Fruit fly (Drosophila melanogaster): ENCODE data around the gene CG31523.

The CG31523 gene

DNA sequence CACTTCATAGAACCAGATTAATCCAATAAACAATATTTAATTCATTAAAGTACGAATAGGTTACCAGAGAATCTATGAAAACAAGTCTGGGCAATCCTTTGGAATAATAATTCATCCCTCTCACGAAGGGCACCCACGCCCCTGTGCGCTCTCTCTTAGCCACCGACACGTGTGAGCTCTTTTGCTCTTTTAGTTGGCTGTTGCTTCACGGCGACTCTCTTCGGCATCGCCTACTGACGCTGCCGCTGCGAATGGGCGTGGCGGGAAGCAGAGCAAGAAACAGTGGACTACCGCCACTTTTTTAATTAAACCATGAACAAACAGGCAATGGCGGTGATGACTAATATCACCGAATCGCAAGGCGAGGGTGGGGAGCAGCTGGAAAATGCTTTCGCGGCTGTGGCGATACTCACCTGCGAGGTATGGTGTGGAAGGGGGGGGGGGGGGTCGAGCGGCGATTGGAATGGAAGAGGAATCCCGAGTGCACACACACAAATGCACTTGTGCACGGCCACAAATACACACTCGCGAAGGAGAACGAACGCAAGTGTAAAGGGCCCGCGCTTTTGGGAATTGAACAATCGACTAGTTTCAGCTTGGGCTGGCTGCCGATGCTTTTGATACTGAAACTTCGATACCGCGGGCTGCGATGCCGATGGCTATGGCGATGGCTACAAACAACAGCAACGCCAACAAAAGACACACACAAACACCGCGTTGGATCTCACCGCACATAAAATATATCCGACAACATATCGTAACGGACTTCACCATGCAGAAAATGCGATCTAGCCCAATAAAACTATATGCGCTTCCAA, 578 bp downstream of the CG31523 start (continued):
- peak; percentile 4; the same call in 1 of the 2 replicates for TF ChIP-seq Ravus (GFP tag; IDR thresholded peaks at IDR 0.05)
- TF ChIP-seq CG12659 (GFP tag; optimal IDR thresholded peaks at IDR 0.05), result peak; percentile 82
- TF ChIP-seq CG4360 (GFP tag; IDR thresholded peaks at IDR 0.05), result peak; percentile 53; the same call in 1 of the 2 replicates
- TF ChIP-seq Dp (GFP tag; optimal IDR thresholded peaks at IDR 0.05), result no peak
- TF ChIP-seq CG6791 (GFP tag; IDR thresholded peaks at IDR 0.05; ENCODE audit: partially characterized antibody), result 0 out of 3 replicates have a peak, but pooled peaks have one; percentile 35
- peak; percentile 83 for TF ChIP-seq Dad (GFP tag; optimal IDR thresholded peaks at IDR 0.05)
- TF ChIP-seq shn (GFP tag; optimal IDR thresholded peaks at IDR 0.05), result peak; percentile 71
- peak; percentile 89 for TF ChIP-seq Hmr (GFP tag; optimal IDR thresholded peaks at IDR 0.05)
- no peak for TF ChIP-seq Doc3 (GFP tag; IDR thresholded peaks at IDR 0.05; ENCODE audit: partially characterized antibody)
- TF ChIP-seq CG6654 (GFP tag; optimal IDR thresholded peaks at IDR 0.05), result peak; percentile 32
- no peak for TF ChIP-seq BEAF-32 (GFP tag; optimal IDR thresholded peaks at IDR 0.05)
- peak; percentile 64 for TF ChIP-seq CG9215 (GFP tag; IDR thresholded peaks at IDR 0.05)
- TF ChIP-seq Elba2 (GFP tag; optimal IDR thresholded peaks at IDR 0.05), result no peak
- TF ChIP-seq CG42726 (GFP tag; IDR thresholded peaks at IDR 0.05; ENCODE audit: partially characterized antibody), result no peak
- TF ChIP-seq sc (optimal IDR thresholded peaks at IDR 0.05), result no peak
- peak; percentile 60 for TF ChIP-seq sc (GFP tag; optimal IDR thresholded peaks at IDR 0.05)
- TF ChIP-seq nerfin-1 (tag; optimal IDR thresholded peaks at IDR 0.05), result peak; percentile 42
- peak; percentile 90 for TF ChIP-seq Ada2b (GFP tag; IDR thresholded peaks at IDR 0.05)
- no peak for TF ChIP-seq br (optimal IDR thresholded peaks at IDR 0.05)
- TF ChIP-seq CkIIα-i1 (GFP tag; IDR thresholded peaks at IDR 0.05), result 0 out of 2 replicates have a peak, but pooled peaks have one; percentile 15
- peak; percentile 54 for TF ChIP-seq CG8281 (tag; optimal IDR thresholded peaks at IDR 0.05)
- TF ChIP-seq kah (GFP tag; optimal IDR thresholded peaks at IDR 0.05), result peak; percentile 75
- TF ChIP-seq so (GFP tag; IDR thresholded peaks at IDR 0.05), result peak; percentile 91
- no peak for TF ChIP-seq Dfd (GFP tag; optimal IDR thresholded peaks at IDR 0.05)
- peak; percentile 6 for TF ChIP-seq CG8290 (GFP tag; optimal IDR thresholded peaks at IDR 0.05)
- TF ChIP-seq CG8290 (tag; optimal IDR thresholded peaks at IDR 0.05), result peak in 1 of 2 experiments; percentile 93
- TF ChIP-seq CG14965 (GFP tag; optimal IDR thresholded peaks at IDR 0.05; ENCODE audit: borderline replicate concordance), result peak; percentile 1
- TF ChIP-seq cg (GFP tag; optimal IDR thresholded peaks at IDR 0.05), result peak; percentile 89
- peak; percentile 85 for TF ChIP-seq CG17829 (tag; optimal IDR thresholded peaks at IDR 0.05)
- TF ChIP-seq Camta (GFP tag; optimal IDR thresholded peaks at IDR 0.05), result peak; percentile 83
- 0 out of 2 replicates have a peak, but pooled peaks have one; percentile 17 for TF ChIP-seq inv (GFP tag; IDR thresholded peaks at IDR 0.05; ENCODE audit: partially characterized antibody)
- peak; percentile 88 for TF ChIP-seq CG10366 (GFP tag; IDR thresholded peaks at IDR 0.05)
- TF ChIP-seq Doc2 (GFP tag; IDR thresholded peaks at IDR 0.05), result no peak
- TF ChIP-seq jumu (GFP tag; optimal IDR thresholded peaks at IDR 0.05), result peak; percentile 86
- TF ChIP-seq CG6175 (GFP tag; IDR thresholded peaks at IDR 0.05), result peak; percentile 57; the same call in 1 of the 3 replicates
- TF ChIP-seq ind (GFP tag; optimal IDR thresholded peaks at IDR 0.05), result peak; percentile 89
- peak; percentile 70 for TF ChIP-seq btn (GFP tag; optimal IDR thresholded peaks at IDR 0.05)
- TF ChIP-seq CG5953 (GFP tag; IDR thresholded peaks at IDR 0.05), result peak; percentile 80; the same call in 1 of the 2 replicates
- TF ChIP-seq CG10543 (GFP tag; optimal IDR thresholded peaks at IDR 0.05), result peak; percentile 75
- peak; percentile 73 for TF ChIP-seq en (GFP tag; optimal IDR thresholded peaks at IDR 0.05)
- TF ChIP-seq CG7372 (GFP tag; IDR thresholded peaks at IDR 0.05), result peak; percentile 62
- TF ChIP-seq ro (GFP tag; IDR thresholded peaks at IDR 0.05), result no peak
- TF ChIP-seq Meics (GFP tag; optimal IDR thresholded peaks at IDR 0.05), result peak; percentile 90
- TF ChIP-seq Med (GFP tag), result peak; percentile 98
- TF ChIP-seq CG18011 (GFP tag; optimal IDR thresholded peaks at IDR 0.05), result peak; percentile 77
- TF ChIP-seq kni (GFP tag; optimal IDR thresholded peaks at IDR 0.05), result peak; percentile 94
- 0 out of 3 replicates have a peak, but pooled peaks have one; percentile 22 for TF ChIP-seq croc (GFP tag; conservative IDR thresholded peaks at IDR 0.05)
- 0 out of 2 replicates have a peak, but pooled peaks have one; percentile 52 for TF ChIP-seq sim (GFP tag; IDR thresholded peaks at IDR 0.05)
- peak; percentile 90 for TF ChIP-seq caup (GFP tag; optimal IDR thresholded peaks at IDR 0.05; ENCODE audit: severe bottlenecking)
